Worm (Caenorhabditis elegans): Measurements from ENCODE around the gene nep-2.

DNA sequence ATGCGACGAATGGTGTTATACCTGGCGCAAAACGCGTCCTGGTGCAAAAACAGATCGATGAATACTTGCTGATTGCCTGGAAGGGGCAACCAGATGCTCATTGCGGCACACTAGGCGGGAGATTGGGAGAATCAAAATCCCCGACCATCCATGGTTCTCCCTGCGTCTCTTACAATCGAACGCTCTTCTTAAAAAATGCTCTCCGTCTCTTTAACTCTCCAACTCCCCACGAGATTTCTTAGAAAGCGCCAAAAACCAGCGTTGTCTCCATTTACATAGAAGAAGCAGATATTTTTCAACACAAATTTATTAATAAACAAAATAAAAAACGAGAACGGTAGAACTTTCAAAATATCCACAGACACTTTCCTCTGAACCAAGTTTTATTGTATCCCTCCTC is 44.4 kb downstream of the nep-2 start, which contains the start of gene F34D6.1:
- no peak for TF ChIP-seq flt-1 (GFP tag; IDR thresholded peaks at IDR 0.05)
- TF ChIP-seq hnd-1 (tag; optimal IDR thresholded peaks at IDR 0.05) = no peak
- no peak for TF ChIP-seq ets-7 (tag; optimal IDR thresholded peaks at IDR 0.05)
- TF ChIP-seq B0310.2 (tag; optimal IDR thresholded peaks at IDR 0.05) = no peak
- TF ChIP-seq hmg-4 (GFP tag; optimal IDR thresholded peaks at IDR 0.05) = no peak
- no peak for TF ChIP-seq ama-1 (optimal IDR thresholded peaks at IDR 0.05)
- TF ChIP-seq tbx-37 (GFP tag; conservative IDR thresholded peaks at IDR 0.05) = no peak
- no peak for TF ChIP-seq scrt-1 (GFP tag; IDR thresholded peaks at IDR 0.05)
- no peak for TF ChIP-seq tra-4 (tag; optimal IDR thresholded peaks at IDR 0.05)
- no peak for TF ChIP-seq hmbx-1 (tag; optimal IDR thresholded peaks at IDR 0.05)
- no peak for TF ChIP-seq aly-1 (tag; optimal IDR thresholded peaks at IDR 0.05)
- no peak for TF ChIP-seq pes-1 (GFP tag; IDR thresholded peaks at IDR 0.05)
- TF ChIP-seq ceh-36 (tag; optimal IDR thresholded peaks at IDR 0.05) = no peak
- no peak for TF ChIP-seq tbx-11 (GFP tag; IDR thresholded peaks at IDR 0.05)

Measured in whole organism, early embryonic.